Worm (Caenorhabditis elegans) whole organism, mixed stage, embryonic: Measurements from ENCODE around the gene irld-8.

ENCODE experiments used
- nhr-28 ChIP-seq: fragments of 150-350 bp; optimal IDR thresholded peaks from 2 replicates; lab custom pipeline; 2014; ENCODE audit warnings: missing biosample characterization, missing genetic modification characterization
- unc-62 ChIP-seq: fragments of 150-350 bp; optimal IDR thresholded peaks from 2 replicates; lab custom pipeline; 2014; ENCODE audit warnings: missing biosample characterization, missing genetic modification reagents, missing genetic modification characterization

DNA sequence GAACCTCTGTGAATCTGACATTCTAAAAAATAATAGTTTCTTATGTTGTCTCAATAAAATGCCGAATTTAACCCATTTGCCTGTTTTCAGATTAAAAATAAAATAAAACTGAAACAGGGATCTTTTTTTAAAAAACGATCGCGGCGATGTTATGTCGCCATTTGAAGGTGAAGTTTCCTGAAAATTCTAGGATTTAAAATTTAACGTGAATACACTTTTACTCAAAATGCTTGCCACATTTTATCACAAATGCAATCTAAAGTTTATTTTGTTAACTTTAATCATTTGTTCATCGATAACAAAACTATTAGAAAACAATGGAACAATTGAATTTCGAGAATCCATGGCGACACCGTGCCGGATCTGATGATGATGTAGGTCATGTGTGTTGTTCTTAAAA, 16.0 kb upstream of the irld-8 start, which contains the start of gene Y42H9AR.2:
- TF ChIP-seq nhr-28 (tag; lab: Kevin White, UChicago) = no peak
- TF ChIP-seq unc-62 (GFP tag; lab: Kevin White, UChicago) = no peak
